Worm (Caenorhabditis elegans) whole organism, L4 larva: Measurements from ENCODE around the gene Y55F3BR.6.

Experiments used
- D1046.2 ChIP-seq: fragments of 200-800 bp; sonication (Bioruptor generic); IDR thresholded peaks from 2 replicates; pipeline ENCODE4 v1.3.6; 2022; ENCODE audit warnings: missing genetic modification characterization, missing compliant biosample characterization
- F44E2.7 ChIP-seq: fragments of 200-800 bp; sonication (Bioruptor generic); IDR thresholded peaks from 2 replicates; pipeline ENCODE4 v2.1.2; 2022; ENCODE audit warnings: missing genetic modification characterization, missing compliant biosample characterization
- Y5F2A.4 ChIP-seq: fragments of 200-800 bp; sonication (Bioruptor generic); optimal IDR thresholded peaks from 2 replicates; lab custom pipeline; 2018; ENCODE audit warnings: mild to moderate bottlenecking, missing genetic modification characterization, missing compliant biosample characterization
- ZK546.5 ChIP-seq, 2 experiments: sonication (generic microtip); optimal IDR thresholded peaks; 2 replicates each; lab custom pipeline; 2017; ENCODE audit warnings: missing biosample characterization in 2 of 2, missing genetic modification characterization in 2 of 2
- aha-1 ChIP-seq: fragments of 150-350 bp; peaks from one replicate; lab custom pipeline; 2014; ENCODE audit warnings: missing biosample characterization, missing genetic modification characterization
- attf-4 ChIP-seq: sonication (generic microtip); optimal IDR thresholded peaks from 3 replicates; lab custom pipeline; 2017; ENCODE audit warnings: missing biosample characterization, missing genetic modification characterization
- ceh-20 ChIP-seq: fragments of 200-800 bp; sonication (Bioruptor generic); IDR thresholded peaks from 2 replicates; pipeline ENCODE4 v1.3.6; 2022; ENCODE audit warnings: missing genetic modification reagents, missing genetic modification characterization, missing compliant biosample characterization
- ceh-44 ChIP-seq: fragments of 200-800 bp; sonication (Bioruptor generic); IDR thresholded peaks from 2 replicates; pipeline ENCODE4 v1.3.6; 2022; ENCODE audit warnings: missing genetic modification reagents, missing genetic modification characterization, missing compliant biosample characterization
- ceh-82 ChIP-seq: sonication (generic microtip); optimal IDR thresholded peaks from 2 replicates; lab custom pipeline; 2017; ENCODE audit warnings: missing biosample characterization, missing genetic modification characterization
- daf-16 ChIP-seq, 3 experiments: sonication (generic microtip); optimal IDR thresholded peaks; 2 replicates each; lab custom pipeline; 2016 to 2017; ENCODE audit warnings: missing genetic modification characterization in 3 of 3, missing genetic modification reagents in 3 of 3, mild to moderate bottlenecking in 2 of 3, missing compliant biosample characterization in 2 of 3, missing biosample characterization in 1 of 3, moderate library complexity in 1 of 3
- dmd-9 ChIP-seq: fragments of 200-800 bp; sonication (Bioruptor generic); IDR thresholded peaks from 2 replicates; pipeline ENCODE4 v1.3.6; 2022; ENCODE audit warnings: missing genetic modification reagents, missing genetic modification characterization, missing compliant biosample characterization
- dpl-1 ChIP-seq: fragments of 150-350 bp; optimal IDR thresholded peaks from 2 replicates; lab custom pipeline; 2014; ENCODE audit warnings: missing biosample characterization, missing genetic modification reagents, missing genetic modification characterization
- duxl-1 ChIP-seq: sonication (generic microtip); optimal IDR thresholded peaks from 2 replicates; lab custom pipeline; 2016; ENCODE audit warnings: mild to moderate bottlenecking, missing genetic modification characterization, moderate library complexity, missing compliant biosample characterization; ENCODE audit not compliant: poor library complexity
- fkh-10 ChIP-seq: fragments of 150-350 bp; optimal IDR thresholded peaks from 2 replicates; lab custom pipeline; 2014; ENCODE audit warnings: missing biosample characterization, missing genetic modification reagents, missing genetic modification characterization
- hif-1 ChIP-seq, 2 experiments: sonication (generic microtip); optimal IDR thresholded peaks; 2 replicates each; lab custom pipeline; 2016 to 2017; ENCODE audit warnings: missing compliant biosample characterization in 2 of 2, missing genetic modification characterization in 2 of 2, missing genetic modification reagents in 2 of 2, missing genotype in 2 of 2, mild to moderate bottlenecking in 1 of 2
- hlh-11 ChIP-seq: fragments of 200-800 bp; sonication (Bioruptor generic); optimal IDR thresholded peaks from 2 replicates; lab custom pipeline; 2018; ENCODE audit warnings: mild to moderate bottlenecking, missing genetic modification characterization, missing compliant biosample characterization
- hlh-30 ChIP-seq: sonication (generic microtip); optimal IDR thresholded peaks from 2 replicates; lab custom pipeline; 2017; ENCODE audit warnings: antibody characterized with exemption, mild to moderate bottlenecking, missing genetic modification characterization, missing compliant biosample characterization; ENCODE audit not compliant: insufficient read depth
- lim-7 ChIP-seq: fragments of 200-800 bp; sonication (Bioruptor generic); IDR thresholded peaks from 2 replicates; pipeline ENCODE4 v1.3.6; 2022; ENCODE audit warnings: missing genetic modification characterization, missing compliant biosample characterization
- lin-29 ChIP-seq: fragments of 200-800 bp; sonication (Bioruptor generic); IDR thresholded peaks from 2 replicates; pipeline ENCODE4 v1.3.6; 2022; ENCODE audit warnings: missing genetic modification reagents, missing genetic modification characterization, missing compliant biosample characterization
- lsy-2 ChIP-seq, 2 experiments: fragments of 150-350 bp in 1 of 2; sonication (generic microtip) in 1 of 2; optimal IDR thresholded peaks; 2 replicates each; lab custom pipeline; 2014 to 2017; ENCODE audit warnings: missing biosample characterization in 2 of 2, missing genetic modification characterization in 2 of 2
- madf-9 ChIP-seq: fragments of 200-800 bp; sonication (Bioruptor generic); conservative IDR thresholded peaks from 2 replicates; pipeline ENCODE4 v1.3.6; 2022; ENCODE audit warnings: missing genetic modification reagents, missing genetic modification characterization, missing compliant biosample characterization
- nhr-237 ChIP-seq: sonication (generic microtip); optimal IDR thresholded peaks from 2 replicates; lab custom pipeline; 2017; ENCODE audit warnings: missing biosample characterization, missing genetic modification characterization
- nhr-6 ChIP-seq: fragments of 150-350 bp; optimal IDR thresholded peaks from 2 replicates; lab custom pipeline; 2014; ENCODE audit warnings: missing biosample characterization, missing genetic modification characterization
- saeg-2 ChIP-seq: fragments of 200-800 bp; sonication (Bioruptor generic); IDR thresholded peaks from 2 replicates; pipeline ENCODE4 v1.3.6; 2022; ENCODE audit warnings: missing genetic modification reagents, missing genetic modification characterization, missing compliant biosample characterization
- skn-1 ChIP-seq: fragments of 150-350 bp; optimal IDR thresholded peaks from 2 replicates; lab custom pipeline; 2014; ENCODE audit warnings: missing biosample characterization, missing genetic modification characterization
- unc-62 ChIP-seq, 3 experiments: fragments of 150-350 bp in 1 of 3; sonication (generic microtip); optimal IDR thresholded peaks in 2 of 3; peaks in 1 of 3; 1 replicate in 1 of 3; 2 replicates in 2 of 3; lab custom pipeline; 2014 to 2017; ENCODE audit warnings: missing biosample characterization in 3 of 3, missing genetic modification characterization in 3 of 3, missing genetic modification reagents in 3 of 3, missing genotype in 1 of 3

The Y55F3BR.6 gene

ce11 chrIV:842630-843029 lies 704 bp upstream of the Y55F3BR.6 start (continued):
- TF ChIP-seq duxl-1 (peak; percentile 19), hlh-30 (tag; lab: Kevin White, UChicago) (peak; percentile 75), dmd-9 (0 out of 2 replicates have a peak, but pooled peaks have one; percentile 46), D1046.2 (GFP tag; lab: Robert Waterston, UW) (no peak), daf-16 (GFP tag; optimal IDR thresholded peaks at IDR 0.05; lab: Kevin White, UChicago) (peak in 1 of 2 experiments; percentile 4), daf-16 (tag; optimal IDR thresholded peaks at IDR 0.05; lab: Kevin White, UChicago) (peak; percentile 25), skn-1 (tag; lab: Kevin White, UChicago) (no peak), dpl-1 (GFP tag; lab: Kevin White, UChicago) (peak; percentile 7), ceh-20 (GFP tag; lab: Robert Waterston, UW) (no peak), ceh-82 (tag; lab: Kevin White, UChicago) (no peak), ZK546.5 (tag; optimal IDR thresholded peaks at IDR 0.05; lab: Kevin White, UChicago) (no peak), ceh-44 (peak; percentile 60; the same call in 1 of the 2 replicates), hlh-11 (tag; lab: Kevin White, UChicago) (peak; percentile 24), unc-62 (GFP tag; optimal IDR thresholded peaks at IDR 0.05 in 1 of 2; lab: Kevin White, UChicago) (peak in 1 of 2 experiments; percentile 61), unc-62 (tag; optimal IDR thresholded peaks at IDR 0.05; lab: Kevin White, UChicago) (no peak)

DNA sequence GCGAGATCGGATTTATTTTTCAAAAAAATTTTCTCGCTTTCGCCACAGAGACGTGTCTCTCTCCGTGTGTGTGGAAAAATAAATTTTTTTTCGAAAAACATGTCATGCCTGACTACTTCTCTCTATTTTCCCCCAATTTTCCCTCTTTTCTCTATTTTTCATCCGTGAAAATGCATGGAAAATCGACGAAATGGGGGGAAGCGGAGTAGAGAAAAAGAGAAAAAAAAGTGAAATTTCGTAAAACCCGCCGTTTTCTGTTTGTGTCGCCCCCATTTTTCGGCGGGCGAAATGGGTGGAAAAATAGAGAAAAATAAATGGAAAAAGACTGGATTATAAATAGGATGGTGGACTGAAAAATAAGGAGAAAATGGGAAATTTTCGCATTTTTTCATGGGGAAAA lies 8.4 kb downstream of the Y55F3BR.6 start:
- TF ChIP-seq lsy-2 (tag; optimal IDR thresholded peaks at IDR 0.05; lab: Kevin White, UChicago) = peak in 1 of 2 experiments; percentile 34
- TF ChIP-seq aha-1 (tag; lab: Kevin White, UChicago) = peak; percentile 76
- TF ChIP-seq nhr-6 = peak; percentile 0
- TF ChIP-seq lin-29 (GFP tag; lab: Robert Waterston, UW) = no peak
- TF ChIP-seq hif-1 (tag; optimal IDR thresholded peaks at IDR 0.05; lab: Kevin White, UChicago) = peak in 1 of 2 experiments; percentile 20
- TF ChIP-seq lim-7 (GFP tag; lab: Robert Waterston, UW) = no peak
- TF ChIP-seq, all 104 proteins: peak for 4

- TF ChIP-seq Y5F2A.4 (GFP tag; lab: Kevin White, UChicago) (no peak), nhr-237 (tag; lab: Kevin White, UChicago) (no peak), madf-9 (no peak)
Observed at ce11 chrIV:831796-832486, 10.0 kb downstream of the Y55F3BR.6 start, which contains the start of the genes madf-1 and Y55F3BR.10. TSS of gene madf-1 (minus strand) at chrIV:831896. TSS of gene Y55F3BR.10 (plus strand) at chrIV:832436.

- TF ChIP-seq aha-1 (tag; lab: Kevin White, UChicago) = peak; percentile 93
- no peak for TF ChIP-seq saeg-2
Observed at ce11 chrIV:830262-830960, 11.5 kb downstream of the Y55F3BR.6 start.

DNA sequence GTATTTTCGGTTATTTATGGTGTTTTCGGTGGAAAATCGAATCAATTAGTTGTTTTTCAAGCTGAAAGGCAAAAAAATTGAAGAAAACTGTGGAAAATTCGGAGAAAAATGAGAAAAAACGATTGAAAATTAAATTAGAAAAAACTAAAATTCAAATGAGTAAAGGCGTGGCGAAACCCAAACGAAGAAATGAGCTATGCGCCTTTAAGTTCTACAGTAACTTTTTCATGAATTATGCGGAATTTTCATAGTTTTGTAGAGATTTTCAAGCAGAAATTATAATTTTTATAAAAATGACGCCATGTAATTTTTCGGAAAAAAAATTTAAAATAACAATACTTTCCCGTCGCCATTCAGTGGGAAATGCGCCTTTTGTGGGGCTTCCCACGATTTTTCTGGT lies 12.2 kb downstream of the Y55F3BR.6 start:
- TF ChIP-seq lsy-2 (tag; optimal IDR thresholded peaks at IDR 0.05; lab: Kevin White, UChicago) = no peak
- TF ChIP-seq F44E2.7 (GFP tag; lab: Robert Waterston, UW) = no peak

DNA sequence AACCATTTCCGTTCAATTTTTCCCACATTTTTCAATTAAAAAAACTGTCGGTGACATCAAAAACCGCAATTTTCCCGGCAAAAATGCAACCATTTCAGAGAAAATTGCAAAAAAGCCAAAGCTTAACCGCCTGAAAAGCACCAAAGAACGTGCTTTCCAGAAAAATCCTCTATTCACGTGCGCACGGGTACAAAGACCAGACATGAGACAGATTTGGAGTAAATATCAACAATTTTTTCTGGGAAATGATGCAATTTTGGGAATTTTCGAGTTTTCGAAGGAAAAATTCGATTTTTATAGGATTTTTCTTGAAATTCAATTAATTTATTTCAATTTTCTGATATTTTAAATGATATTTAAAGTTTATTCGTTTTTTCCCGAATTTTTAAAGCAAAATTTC lies 12.8 kb downstream of the Y55F3BR.6 start:
- TF ChIP-seq daf-16 (GFP tag; optimal IDR thresholded peaks at IDR 0.05; lab: Kevin White, UChicago) (no peak), daf-16 (tag; optimal IDR thresholded peaks at IDR 0.05; lab: Kevin White, UChicago) (peak; percentile 32), hlh-30 (tag; lab: Kevin White, UChicago) (peak; percentile 60), attf-4 (tag; lab: Kevin White, UChicago) (no peak), dpl-1 (GFP tag; lab: Kevin White, UChicago) (no peak), fkh-10 (no peak)
- TF ChIP-seq, all 104 proteins: peak for 2
